Fruit fly (Drosophila melanogaster) whole organism, embryonic: ENCODE results near the gene CG32651.

Experiments
- CG17612 ChIP-seq: fragments of 200-800 bp; sonication (Bioruptor generic); IDR thresholded peaks from 2 replicates; pipeline ENCODE4 v1.3.6; 2022; ENCODE audit warnings: missing biosample characterization, missing genetic modification characterization
- ind ChIP-seq: fragments of 200-800 bp; sonication (Bioruptor generic); optimal IDR thresholded peaks from 3 replicates; lab custom pipeline; 2016; ENCODE audit warnings: missing biosample characterization, missing genetic modification characterization

DNA sequence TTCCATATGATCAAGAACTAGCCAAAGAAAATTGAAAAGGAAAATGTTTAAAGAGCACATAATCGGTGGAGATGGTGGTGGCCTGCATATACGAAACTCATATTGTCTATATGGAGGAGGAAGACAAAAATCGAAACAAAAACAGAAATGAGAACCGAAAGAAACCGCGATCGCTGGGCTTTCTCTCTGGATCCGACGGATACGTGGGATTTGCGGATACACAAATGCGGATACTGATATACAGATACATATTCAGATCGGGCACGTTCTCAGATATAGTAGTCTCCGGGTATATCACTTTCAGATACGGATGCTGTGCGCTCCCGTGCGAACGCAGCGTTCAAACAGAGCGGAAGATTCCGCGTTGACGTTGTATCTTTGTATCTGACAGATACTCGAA is 23.6 kb upstream of the CG32651 start, which contains the start of gene Pkcdelta:
- TF ChIP-seq ind (GFP tag; lab: Kevin White, UChicago): no peak
- TF ChIP-seq CG17612 (GFP tag; lab: Robert Waterston, UW): no peak
